Worm (Caenorhabditis elegans): ENCODE data around the gene C29F5.1.
A peak's percentile ranks its signal among the peaks of the same experiment; 100 is the strongest.

Gene C29F5.1

ce11 chrII:6306125-6306524, 2.8 kb downstream of the C29F5.1 start, which contains the start of gene C29F5.8:
Gene C29F5.8, plus strand, starts transcription at chrII:6306425.
- no peak for TF ChIP-seq vab-15 (tag; optimal IDR thresholded peaks at IDR 0.05)
- no peak for TF ChIP-seq unc-98 (GFP tag; IDR thresholded peaks at IDR 0.05)
- no peak for TF ChIP-seq sup-37 (GFP tag; optimal IDR thresholded peaks at IDR 0.05)
- TF ChIP-seq nhr-20 (tag; optimal IDR thresholded peaks at IDR 0.05), result no peak
- TF ChIP-seq hlh-4 (tag; optimal IDR thresholded peaks at IDR 0.05), result no peak
- TF ChIP-seq mef-2 (tag; optimal IDR thresholded peaks at IDR 0.05), result no peak
- TF ChIP-seq lin-39 (tag; optimal IDR thresholded peaks at IDR 0.05), result no peak
- no peak for TF ChIP-seq xbp-1 (tag; optimal IDR thresholded peaks at IDR 0.05)
- no peak for TF ChIP-seq dpl-1 (GFP tag; optimal IDR thresholded peaks at IDR 0.05)
- TF ChIP-seq aha-1 (tag; optimal IDR thresholded peaks at IDR 0.05), result no peak
- no peak for TF ChIP-seq snpc-4 (tag; optimal IDR thresholded peaks at IDR 0.05)
- TF ChIP-seq ama-1 (optimal IDR thresholded peaks at IDR 0.05), result no peak
- TF ChIP-seq fkh-4 (tag; optimal IDR thresholded peaks at IDR 0.05; ENCODE audit: borderline replicate concordance), result no peak

ce11 chrII:6309198-6309597, 5.9 kb downstream of the C29F5.1 start, which contains the start of gene glb-10:
Gene glb-10, minus strand, starts transcription at chrII:6309298.
- TF ChIP-seq mdl-1 (tag; optimal IDR thresholded peaks at IDR 0.05) (no peak), nhr-77 (tag; optimal IDR thresholded peaks at IDR 0.05) (no peak), ama-1 (optimal IDR thresholded peaks at IDR 0.05) (no peak), egl-27 (tag; optimal IDR thresholded peaks at IDR 0.05) (no peak), sptf-1 (tag; optimal IDR thresholded peaks at IDR 0.05) (no peak), mep-1 (tag; optimal IDR thresholded peaks at IDR 0.05) (no peak), vab-15 (tag; optimal IDR thresholded peaks at IDR 0.05) (no peak), unc-62 (GFP tag; optimal IDR thresholded peaks at IDR 0.05) (no peak), isw-1 (GFP tag; IDR thresholded peaks at IDR 0.05) (no peak), sup-37 (GFP tag; optimal IDR thresholded peaks at IDR 0.05) (no peak), elt-3 (tag; optimal IDR thresholded peaks at IDR 0.05) (no peak), snu-23 (GFP tag; optimal IDR thresholded peaks at IDR 0.05) (no peak), nhr-85 (tag) (no peak), nhr-76 (tag; optimal IDR thresholded peaks at IDR 0.05) (no peak), aly-2 (tag; optimal IDR thresholded peaks at IDR 0.05) (no peak)

DNA sequence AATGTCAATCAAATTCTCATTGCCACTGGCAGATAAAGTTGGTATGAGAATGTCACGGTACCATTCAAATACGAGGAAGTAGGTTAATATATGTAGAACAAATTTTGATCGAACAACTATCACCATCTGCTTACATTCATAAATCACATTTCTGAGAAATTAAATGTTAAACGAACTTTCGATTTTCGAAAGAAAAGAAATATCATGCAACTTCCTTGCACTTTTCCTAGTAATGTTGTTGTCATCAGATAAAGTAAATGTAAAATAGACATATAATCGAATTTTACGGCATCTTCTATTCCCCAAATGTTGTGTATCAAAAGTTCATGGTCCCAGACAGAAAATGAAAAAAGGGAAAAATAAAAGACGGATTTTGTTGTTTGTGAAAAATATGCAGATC, 8.1 kb downstream of the C29F5.1 start:
- TF ChIP-seq pax-3 (tag; optimal IDR thresholded peaks at IDR 0.05) (peak; percentile 21), C34B4.2 (tag; optimal IDR thresholded peaks at IDR 0.05) (no peak), nhr-47 (tag; optimal IDR thresholded peaks at IDR 0.05) (peak; percentile 10), swsn-7 (tag; optimal IDR thresholded peaks at IDR 0.05) (no peak), nhr-71 (tag; optimal IDR thresholded peaks at IDR 0.05) (peak; percentile 51), fkh-8 (tag; optimal IDR thresholded peaks at IDR 0.05) (peak; percentile 69), ets-5 (GFP tag; IDR thresholded peaks at IDR 0.05) (no peak), fkh-10 (GFP tag; optimal IDR thresholded peaks at IDR 0.05) (peak; percentile 46), nhr-237 (tag; optimal IDR thresholded peaks at IDR 0.05) (no peak), lin-14 (GFP tag; optimal IDR thresholded peaks at IDR 0.05) (peak; percentile 7), grh-1 (GFP tag; IDR thresholded peaks at IDR 0.05) (no peak), efl-3 (GFP tag; optimal IDR thresholded peaks at IDR 0.05) (no peak), lin-15B (tag; optimal IDR thresholded peaks at IDR 0.05) (no peak)

DNA sequence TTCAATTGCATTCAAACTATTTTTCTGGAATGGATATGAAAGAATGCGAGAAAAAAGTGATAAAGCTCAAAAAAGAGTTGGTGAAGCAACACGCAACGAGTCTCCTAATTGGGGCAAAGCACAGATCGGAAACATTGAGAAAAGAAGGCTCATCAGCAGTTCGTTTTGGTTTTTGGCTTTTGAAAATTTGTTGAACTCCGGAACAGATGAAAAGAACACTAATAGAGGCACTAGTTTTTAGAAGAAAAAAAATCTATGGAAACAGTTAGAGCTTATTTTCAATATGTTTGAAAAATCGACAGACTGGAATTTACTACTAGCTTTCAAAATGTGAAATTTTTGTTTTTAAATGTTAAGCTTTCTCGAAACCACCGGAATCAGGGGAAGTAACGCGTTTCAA, 8.6 kb downstream of the C29F5.1 start:
- TF ChIP-seq ceh-8 (GFP tag; optimal IDR thresholded peaks at IDR 0.05), result no peak
- no peak for TF ChIP-seq efl-1 (optimal IDR thresholded peaks at IDR 0.05)
- TF ChIP-seq efl-1 (GFP tag; optimal IDR thresholded peaks at IDR 0.05 in 1 of 2), result peak in 1 of 2 experiments; percentile 55

Measured in whole organism, L1 larva.